Worm (Caenorhabditis elegans): ENCODE measurements around the gene irld-2.

- TF ChIP-seq ceh-13 (GFP tag; optimal IDR thresholded peaks at IDR 0.05) (no peak), tbx-37 (GFP tag; conservative IDR thresholded peaks at IDR 0.05) (no peak), aly-1 (tag; optimal IDR thresholded peaks at IDR 0.05) (no peak)
These were observed 6.0 kb downstream of the irld-2 start for ce11 chrX:13388829-13389228.
